Worm (Caenorhabditis elegans) whole organism, young adult: ENCODE data around the gene F42E8.1.

Experiments
- B0261.1 ChIP-seq: sonication (generic microtip); optimal IDR thresholded peaks from 2 replicates; lab custom pipeline; 2016; ENCODE audit warnings: mild to moderate bottlenecking, missing genetic modification characterization, moderate library complexity, missing compliant biosample characterization
- C17E4.6 ChIP-seq: fragments of 200-800 bp; sonication (Bioruptor generic); IDR thresholded peaks from 2 replicates; pipeline ENCODE4 v1.3.6; 2022; ENCODE audit warnings: missing genetic modification reagents, missing genetic modification characterization, missing compliant biosample characterization
- F10E7.11 ChIP-seq: sonication (generic microtip); optimal IDR thresholded peaks from 2 replicates; lab custom pipeline; 2017; ENCODE audit warnings: mild to moderate bottlenecking, missing genetic modification characterization, moderate library complexity, missing compliant biosample characterization
- F23B12.7 ChIP-seq: sonication (generic microtip); optimal IDR thresholded peaks from 2 replicates; lab custom pipeline; 2017; ENCODE audit warnings: missing genetic modification characterization, mild to moderate bottlenecking, missing compliant biosample characterization, antibody characterized with exemption, moderate library complexity; ENCODE audit not compliant: insufficient read depth
- F33H1.4 ChIP-seq: fragments of 200-800 bp; sonication (Bioruptor generic); IDR thresholded peaks from 2 replicates; pipeline ENCODE4 v1.3.6; 2022; ENCODE audit warnings: missing genetic modification reagents, missing genetic modification characterization, missing compliant biosample characterization
- F49E8.2 ChIP-seq: sonication (generic microtip); optimal IDR thresholded peaks from 3 replicates; lab custom pipeline; 2017; ENCODE audit warnings: missing genetic modification characterization, mild to moderate bottlenecking, missing compliant biosample characterization, antibody characterized with exemption, moderate library complexity; ENCODE audit not compliant: insufficient read depth
- F55B11.4 ChIP-seq: sonication (generic microtip); optimal IDR thresholded peaks from 2 replicates; lab custom pipeline; 2016; ENCODE audit warnings: missing compliant biosample characterization, missing genetic modification characterization, borderline replicate concordance; ENCODE audit not compliant: insufficient read depth
- Y56A3A.18 ChIP-seq: fragments of 200-800 bp; sonication (Bioruptor generic); IDR thresholded peaks from 2 replicates; pipeline ENCODE4 v1.3.6; 2022; ENCODE audit warnings: missing genetic modification reagents, missing genetic modification characterization, missing compliant biosample characterization
- Y67H2A.10 ChIP-seq: fragments of 200-800 bp; sonication (Bioruptor generic); conservative IDR thresholded peaks from 2 replicates; pipeline ENCODE4 v1.3.6; 2022; ENCODE audit warnings: missing genetic modification reagents, missing genetic modification characterization, missing compliant biosample characterization
- Y95B8A.8 ChIP-seq: fragments of 200-800 bp; sonication (Bioruptor generic); IDR thresholded peaks from 2 replicates; pipeline ENCODE4 v1.3.6; 2022; ENCODE audit warnings: missing genetic modification reagents, missing genetic modification characterization, missing compliant biosample characterization
- ZK185.1 ChIP-seq: sonication (generic microtip); optimal IDR thresholded peaks from 2 replicates; lab custom pipeline; 2016; ENCODE audit warnings: mild to moderate bottlenecking, missing genetic modification characterization, missing compliant biosample characterization; ENCODE audit not compliant: poor library complexity, severe bottlenecking
- akir-1 ChIP-seq: fragments of 200-800 bp; sonication (Bioruptor generic); optimal IDR thresholded peaks from 2 replicates; lab custom pipeline; 2018; ENCODE audit warnings: mild to moderate bottlenecking, missing genetic modification characterization, moderate library complexity, missing compliant biosample characterization
- aptf-2 ChIP-seq: fragments of 200-800 bp; sonication (Bioruptor generic); conservative IDR thresholded peaks from 2 replicates; pipeline ENCODE4 v1.3.6; 2022; ENCODE audit warnings: missing genetic modification reagents, missing genetic modification characterization, missing compliant biosample characterization
- aptf-3 ChIP-seq: fragments of 200-800 bp; sonication (Bioruptor generic); IDR thresholded peaks from 2 replicates; pipeline ENCODE4 v1.3.6; 2022; ENCODE audit warnings: missing genetic modification characterization, missing compliant biosample characterization
- atf-7 ChIP-seq: sonication (generic microtip); optimal IDR thresholded peaks from 2 replicates; lab custom pipeline; 2017; ENCODE audit warnings: mild to moderate bottlenecking, missing genetic modification characterization, missing compliant biosample characterization
- attf-3 ChIP-seq: fragments of 200-800 bp; sonication (Bioruptor generic); conservative IDR thresholded peaks from 2 replicates; pipeline ENCODE4 v1.3.6; 2022; ENCODE audit warnings: missing genetic modification reagents, missing genetic modification characterization, missing compliant biosample characterization
- ceh-100 ChIP-seq: fragments of 200-800 bp; sonication (Bioruptor generic); IDR thresholded peaks from 2 replicates; pipeline ENCODE4 v1.3.6; 2022; ENCODE audit warnings: missing genetic modification reagents, missing genetic modification characterization, missing compliant biosample characterization
- ceh-27 ChIP-seq: fragments of 200-800 bp; sonication (Bioruptor generic); optimal IDR thresholded peaks from 2 replicates; lab custom pipeline; 2018; ENCODE audit warnings: mild to moderate bottlenecking, missing genetic modification characterization, moderate library complexity, missing compliant biosample characterization
- ceh-40 ChIP-seq: fragments of 200-800 bp; sonication (Bioruptor generic); IDR thresholded peaks from 2 replicates; pipeline ENCODE4 v1.3.6; 2022; ENCODE audit warnings: missing genetic modification characterization, missing compliant biosample characterization
- ceh-58 ChIP-seq: fragments of 200-800 bp; sonication (Bioruptor generic); IDR thresholded peaks from 2 replicates; pipeline ENCODE4 v1.3.6; 2022; ENCODE audit warnings: missing genetic modification characterization, missing compliant biosample characterization
- dpff-1 ChIP-seq: sonication (generic microtip); optimal IDR thresholded peaks from 2 replicates; lab custom pipeline; 2017; ENCODE audit warnings: mild to moderate bottlenecking, missing genetic modification characterization, missing compliant biosample characterization
- ekl-4 ChIP-seq: fragments of 200-800 bp; sonication (Bioruptor generic); IDR thresholded peaks from 2 replicates; pipeline ENCODE4 v1.3.6; 2022; ENCODE audit warnings: missing genetic modification reagents, missing genetic modification characterization, missing compliant biosample characterization
- ets-4 ChIP-seq: fragments of 200-800 bp; sonication (Bioruptor generic); optimal IDR thresholded peaks from 2 replicates; lab custom pipeline; 2018; ENCODE audit warnings: mild to moderate bottlenecking, missing genetic modification characterization, missing compliant biosample characterization
- hlh-12 ChIP-seq: sonication (generic microtip); optimal IDR thresholded peaks from 2 replicates; lab custom pipeline; 2016; ENCODE audit warnings: missing genetic modification characterization, missing compliant biosample characterization
- hrde-1 ChIP-seq: sonication (generic microtip); optimal IDR thresholded peaks from 2 replicates; lab custom pipeline; 2016; ENCODE audit warnings: missing genetic modification characterization, mild to moderate bottlenecking, missing compliant biosample characterization, moderate library complexity, missing genotype, missing genetic modification reagents, borderline replicate concordance
- lin-40 ChIP-seq: sonication (generic microtip); optimal IDR thresholded peaks from 2 replicates; lab custom pipeline; 2016; ENCODE audit warnings: missing genetic modification characterization, mild to moderate bottlenecking, missing compliant biosample characterization, missing genotype, missing genetic modification reagents
- lir-1 ChIP-seq: fragments of 200-800 bp; sonication (Bioruptor generic); conservative IDR thresholded peaks from 2 replicates; pipeline ENCODE4 v1.3.6; 2022; ENCODE audit warnings: missing genetic modification reagents, missing genetic modification characterization, missing compliant biosample characterization
- lsl-1 ChIP-seq: fragments of 200-800 bp; sonication (Bioruptor generic); optimal IDR thresholded peaks from 2 replicates; lab custom pipeline; 2018; ENCODE audit warnings: mild to moderate bottlenecking, missing genetic modification characterization, moderate library complexity, missing compliant biosample characterization
- madf-3 ChIP-seq: fragments of 200-800 bp; sonication (Bioruptor generic); IDR thresholded peaks from 2 replicates; pipeline ENCODE4 v1.3.6; 2022; ENCODE audit warnings: missing genetic modification reagents, missing genetic modification characterization, missing compliant biosample characterization
- madf-6 ChIP-seq: fragments of 200-800 bp; sonication (Bioruptor generic); IDR thresholded peaks from 2 replicates; pipeline ENCODE4 v1.3.6; 2022; ENCODE audit warnings: missing genetic modification reagents, missing genetic modification characterization, missing compliant biosample characterization
- mel-28 ChIP-seq: sonication (generic microtip); optimal IDR thresholded peaks from 2 replicates; lab custom pipeline; 2016; ENCODE audit warnings: borderline replicate concordance, mild to moderate bottlenecking, missing genetic modification characterization, missing compliant biosample characterization
- nfya-1 ChIP-seq: sonication (generic microtip); optimal IDR thresholded peaks from 2 replicates; lab custom pipeline; 2017; ENCODE audit warnings: antibody characterized with exemption, missing compliant biosample characterization, missing genetic modification characterization, borderline replicate concordance; ENCODE audit not compliant: insufficient read depth
- nfyb-1 ChIP-seq: fragments of 200-800 bp; sonication (Bioruptor generic); IDR thresholded peaks from 2 replicates; pipeline ENCODE4 v1.3.6; 2022; ENCODE audit warnings: missing genetic modification reagents, missing genetic modification characterization, missing compliant biosample characterization
- nhr-120 ChIP-seq: fragments of 200-800 bp; sonication (Bioruptor generic); IDR thresholded peaks from 2 replicates; pipeline ENCODE4 v1.3.6; 2022; ENCODE audit warnings: missing genetic modification characterization, missing compliant biosample characterization
- nhr-80 ChIP-seq: sonication (generic microtip); optimal IDR thresholded peaks from 2 replicates; lab custom pipeline; 2016; ENCODE audit warnings: missing genetic modification characterization, missing compliant biosample characterization
- pbrm-1 ChIP-seq: fragments of 200-800 bp; sonication (Bioruptor generic); IDR thresholded peaks from 2 replicates; pipeline ENCODE4 v1.3.6; 2022; ENCODE audit warnings: missing genetic modification reagents, missing genetic modification characterization, missing compliant biosample characterization
- rcor-1 ChIP-seq: fragments of 200-800 bp; sonication (Bioruptor generic); IDR thresholded peaks from 2 replicates; pipeline ENCODE4 v1.3.6; 2022; ENCODE audit warnings: missing genetic modification reagents, missing genetic modification characterization, missing compliant biosample characterization
- snpc-4 ChIP-seq, 5 experiments: fragments of 150-350 bp in 1 of 5; sonication (generic microtip) in 4 of 5; optimal IDR thresholded peaks; 2 replicates each; lab custom pipeline; 2014 to 2018; ENCODE audit warnings: missing genetic modification characterization in 5 of 5, missing biosample characterization in 3 of 5, antibody characterized with exemption in 2 of 5, mild to moderate bottlenecking in 2 of 5, missing compliant biosample characterization in 2 of 5, missing genotype in 2 of 5, moderate library complexity in 2 of 5, missing genetic modification reagents in 1 of 5
- ztf-18 ChIP-seq: sonication (generic microtip); optimal IDR thresholded peaks from 2 replicates; lab custom pipeline; 2016; ENCODE audit warnings: missing genotype, mild to moderate bottlenecking, missing genetic modification characterization, missing compliant biosample characterization
- ztf-22 ChIP-seq: fragments of 200-800 bp; sonication (Bioruptor generic); optimal IDR thresholded peaks from 2 replicates; lab custom pipeline; 2018; ENCODE audit warnings: mild to moderate bottlenecking, missing genetic modification characterization, moderate library complexity, missing compliant biosample characterization
- ztf-6 ChIP-seq: fragments of 200-800 bp; sonication (Bioruptor generic); IDR thresholded peaks from 2 replicates; pipeline ENCODE4 v1.3.6; 2022; ENCODE audit warnings: missing genetic modification reagents, missing genetic modification characterization, missing compliant biosample characterization

Gene F42E8.1

ce11 chrV:13041666-13042065, 20.3 kb upstream of the F42E8.1 start, which contains the start of gene scyl-1 (continued):
- TF ChIP-seq Y67H2A.10 (GFP tag; lab: Robert Waterston, UW) (no peak), F33H1.4 (GFP tag; lab: Robert Waterston, UW) (no peak), F23B12.7 (peak; percentile 7), madf-3 (GFP tag; lab: Robert Waterston, UW) (no peak), hlh-12 (tag; lab: Kevin White, UChicago) (no peak), pbrm-1 (GFP tag; lab: Robert Waterston, UW) (peak; percentile 61; the same call in 1 of the 2 replicates), nhr-80 (tag; lab: Kevin White, UChicago) (peak; percentile 29), atf-7 (tag; lab: Kevin White, UChicago) (no peak), ztf-18 (tag; lab: Kevin White, UChicago) (peak; percentile 90), madf-6 (GFP tag; lab: Robert Waterston, UW) (no peak), Y95B8A.8 (no peak), lir-1 (GFP tag; lab: Robert Waterston, UW) (no peak), attf-3 (GFP tag; lab: Robert Waterston, UW) (peak; percentile 37; the same call in 1 of the 2 replicates), rcor-1 (0 out of 2 replicates have a peak, but pooled peaks have one; percentile 40), ceh-100 (GFP tag; lab: Robert Waterston, UW) (no peak), aptf-3 (GFP tag; lab: Robert Waterston, UW) (no peak), ztf-22 (GFP tag; lab: Kevin White, UChicago) (no peak), nfya-1 (tag; lab: Kevin White, UChicago) (no peak), Y56A3A.18 (no peak), snpc-4 (GFP tag; optimal IDR thresholded peaks at IDR 0.05; lab: Kevin White, UChicago) (no peak), snpc-4 (tag; optimal IDR thresholded peaks at IDR 0.05; lab: Kevin White, UChicago) (peak in 3 of 4 experiments; percentile 27 to 54 (median 31)), nfyb-1 (GFP tag; lab: Robert Waterston, UW) (peak; percentile 63; the same call in 1 of the 2 replicates), ceh-27 (GFP tag; lab: Kevin White, UChicago) (peak; percentile 27), ztf-6 (GFP tag; lab: Robert Waterston, UW) (no peak), C17E4.6 (GFP tag; lab: Robert Waterston, UW) (no peak), lin-40 (tag; lab: Kevin White, UChicago) (peak; percentile 78), lsl-1 (GFP tag; lab: Kevin White, UChicago) (no peak), ceh-58 (GFP tag; lab: Robert Waterston, UW) (no peak), aptf-2 (GFP tag; lab: Robert Waterston, UW) (no peak), hrde-1 (no peak), F10E7.11 (tag; lab: Kevin White, UChicago) (no peak), B0261.1 (tag; lab: Kevin White, UChicago) (no peak), F49E8.2 (tag; lab: Kevin White, UChicago) (no peak), dpff-1 (tag; lab: Kevin White, UChicago) (no peak), ets-4 (GFP tag; lab: Kevin White, UChicago) (no peak), ekl-4 (GFP tag; lab: Robert Waterston, UW) (0 out of 2 replicates have a peak, but pooled peaks have one; percentile 48), akir-1 (GFP tag; lab: Kevin White, UChicago) (no peak), nhr-120 (no peak), ceh-40 (GFP tag; lab: Robert Waterston, UW) (no peak), F55B11.4 (tag; lab: Kevin White, UChicago) (no peak), mel-28 (tag; lab: Kevin White, UChicago) (no peak), ZK185.1 (peak; percentile 63)
